Worm (Caenorhabditis elegans): Measurements from ENCODE around the gene rad-23.

rad-23 gene

DNA sequence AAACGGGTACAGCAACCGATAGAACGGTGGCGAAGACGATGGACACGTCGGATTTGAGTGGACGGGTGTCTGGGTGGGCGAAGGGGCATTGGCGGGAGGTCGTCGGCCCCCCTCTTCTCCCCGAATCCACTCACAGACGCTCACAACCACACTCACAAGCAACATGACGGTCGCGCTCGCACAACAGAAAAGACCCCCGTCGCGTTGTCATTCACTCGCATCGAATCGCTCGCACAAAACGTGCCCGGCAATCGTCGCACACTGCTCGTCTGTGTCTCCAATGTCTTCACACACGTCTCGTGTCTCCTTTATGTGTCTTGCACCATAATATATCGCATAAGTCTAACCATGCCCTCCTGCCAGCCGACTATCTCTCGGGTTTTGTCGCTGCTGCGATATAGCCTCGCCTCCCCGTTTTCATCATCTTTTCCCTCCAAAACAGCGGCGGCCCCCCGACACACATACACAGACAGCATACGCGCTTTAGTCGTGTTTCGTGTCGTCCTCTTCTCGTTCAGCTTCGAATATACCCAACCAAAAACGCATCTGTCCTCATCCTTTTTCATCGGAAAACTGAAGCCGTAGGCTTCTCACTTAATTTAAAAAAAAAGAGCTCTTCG lies 18.4 kb downstream of the rad-23 start (continued):
- no peak for TF ChIP-seq tlp-1 (tag; optimal IDR thresholded peaks at IDR 0.05)
- peak; percentile 89 for TF ChIP-seq swsn-7 (tag; optimal IDR thresholded peaks at IDR 0.05)
- TF ChIP-seq pax-3 (tag; optimal IDR thresholded peaks at IDR 0.05) = peak; percentile 68
- no peak for TF ChIP-seq lin-39 (tag; optimal IDR thresholded peaks at IDR 0.05)
- TF ChIP-seq aly-2 (tag; optimal IDR thresholded peaks at IDR 0.05) = no peak
- TF ChIP-seq C04F5.9 (tag; optimal IDR thresholded peaks at IDR 0.05) = no peak
- TF ChIP-seq C16A3.4 (tag; optimal IDR thresholded peaks at IDR 0.05) = peak; percentile 68
- TF ChIP-seq nhr-84 (tag; optimal IDR thresholded peaks at IDR 0.05) = no peak
- TF ChIP-seq alr-1 (tag; optimal IDR thresholded peaks at IDR 0.05; ENCODE audit: borderline replicate concordance) = no peak
- TF ChIP-seq nhr-47 (tag; optimal IDR thresholded peaks at IDR 0.05) = peak; percentile 87
- TF ChIP-seq fkh-10 (GFP tag; optimal IDR thresholded peaks at IDR 0.05) = peak; percentile 64
- TF ChIP-seq nhr-12 (tag; optimal IDR thresholded peaks at IDR 0.05) = no peak
- peak; percentile 88 for TF ChIP-seq ztf-4 (tag; optimal IDR thresholded peaks at IDR 0.05)
- TF ChIP-seq grh-1 (GFP tag; IDR thresholded peaks at IDR 0.05) = peak; percentile 66; the same call in 1 of the 2 replicates
- peak; percentile 80 for TF ChIP-seq fos-1 (tag; optimal IDR thresholded peaks at IDR 0.05)
- TF ChIP-seq ama-1 (optimal IDR thresholded peaks at IDR 0.05) = no peak
- peak; percentile 74 for TF ChIP-seq egl-13 (tag; optimal IDR thresholded peaks at IDR 0.05)
- peak; percentile 89 for TF ChIP-seq tbx-2 (tag; optimal IDR thresholded peaks at IDR 0.05)
- no peak for TF ChIP-seq ets-5 (GFP tag; IDR thresholded peaks at IDR 0.05)
- peak; percentile 53 for TF ChIP-seq ceh-8 (GFP tag; optimal IDR thresholded peaks at IDR 0.05)
- TF ChIP-seq fkh-4 (tag; optimal IDR thresholded peaks at IDR 0.05; ENCODE audit: borderline replicate concordance) = no peak
- peak; percentile 83 for TF ChIP-seq mef-2 (tag; optimal IDR thresholded peaks at IDR 0.05)
- no peak for TF ChIP-seq sox-4 (tag; optimal IDR thresholded peaks at IDR 0.05)
- peak; percentile 82 for TF ChIP-seq ceh-88 (GFP tag; IDR thresholded peaks at IDR 0.05)
- TF ChIP-seq ceh-82 (tag; optimal IDR thresholded peaks at IDR 0.05) = peak; percentile 67 to 85 (median 73)
- TF ChIP-seq lin-15B (tag; optimal IDR thresholded peaks at IDR 0.05) = no peak
- TF ChIP-seq elt-2 (tag; optimal IDR thresholded peaks at IDR 0.05) = peak; percentile 34
- peak; percentile 64 to 83 for TF ChIP-seq lin-35 (GFP tag; optimal IDR thresholded peaks at IDR 0.05)
- peak in 1 of 2 experiments; percentile 58 for TF ChIP-seq ztf-11 (tag; optimal IDR thresholded peaks at IDR 0.05)
- TF ChIP-seq nhr-71 (tag; optimal IDR thresholded peaks at IDR 0.05) = peak; percentile 95
- peak; percentile 89 for TF ChIP-seq xbp-1 (tag; optimal IDR thresholded peaks at IDR 0.05)
- TF ChIP-seq irx-1 (tag; optimal IDR thresholded peaks at IDR 0.05) = peak; percentile 76
- no peak for TF ChIP-seq hlh-17 (GFP tag; optimal IDR thresholded peaks at IDR 0.05; ENCODE audit: borderline replicate concordance)
- TF ChIP-seq jun-1 (tag; optimal IDR thresholded peaks at IDR 0.05) = peak; percentile 92
- peak; percentile 70 for TF ChIP-seq lir-3 (tag; optimal IDR thresholded peaks at IDR 0.05; ENCODE audit: poor library complexity)
- TF ChIP-seq unc-98 (GFP tag; IDR thresholded peaks at IDR 0.05) = 0 out of 2 replicates have a peak, but pooled peaks have one; percentile 9
- TF ChIP-seq F16B12.6 (tag; optimal IDR thresholded peaks at IDR 0.05) = peak; percentile 9
- TF ChIP-seq unc-130 (tag; optimal IDR thresholded peaks at IDR 0.05) = peak; percentile 88
- TF ChIP-seq blmp-1 (tag; optimal IDR thresholded peaks at IDR 0.05) = peak; percentile 67
- TF ChIP-seq C34B4.2 (tag; optimal IDR thresholded peaks at IDR 0.05) = no peak
- peak; percentile 95 for TF ChIP-seq nhr-85 (tag)

DNA sequence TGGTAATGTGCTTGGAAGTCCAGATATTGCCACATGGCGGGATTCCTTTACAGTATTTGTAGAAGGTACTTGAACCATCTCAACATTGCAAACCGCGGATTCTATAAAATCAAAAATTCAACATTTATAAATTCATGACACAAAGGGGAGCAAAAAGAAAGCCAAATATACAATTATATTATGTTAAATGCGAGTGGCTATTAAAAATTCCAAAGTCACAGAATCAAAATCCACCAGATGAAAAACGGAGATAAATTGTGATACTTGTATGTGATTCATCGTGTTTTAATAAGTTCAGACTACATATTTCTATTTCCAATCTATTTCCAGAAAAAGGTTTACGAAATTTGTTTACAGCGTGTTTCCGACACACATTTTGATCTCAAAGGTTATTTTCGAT lies 19.0 kb downstream of the rad-23 start, which contains the start of gene din-1:
TSS of gene din-1 (minus strand) at position 101 of the 400 bp plus-strand sequence.
- TF ChIP-seq aha-1 (tag; optimal IDR thresholded peaks at IDR 0.05) (no peak), mef-2 (tag; optimal IDR thresholded peaks at IDR 0.05) (no peak)
